Worm (Caenorhabditis elegans): ENCODE results near the gene fig-1.

DNA sequence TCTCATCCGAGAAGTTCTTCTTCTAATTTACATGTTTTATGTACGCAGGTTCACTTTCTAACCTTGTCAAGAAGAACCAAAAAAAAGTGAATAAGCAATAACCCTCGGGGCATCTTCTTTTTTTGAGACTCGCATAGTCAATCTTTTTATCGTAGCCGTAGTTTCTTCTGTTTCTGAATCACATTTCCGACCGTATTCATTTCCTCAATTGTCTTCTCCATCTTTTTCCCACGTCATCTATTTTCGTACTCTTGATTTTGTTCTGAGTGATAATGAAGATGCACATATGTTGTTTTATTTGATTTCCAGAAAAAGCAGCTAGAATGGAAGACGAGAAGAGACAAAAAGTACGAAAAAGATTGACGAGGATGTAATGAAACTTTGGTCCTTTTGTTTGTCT, 36.1 kb downstream of the fig-1 start:
- no peak for TF ChIP-seq pag-3 (tag; optimal IDR thresholded peaks at IDR 0.05; ENCODE audit: borderline replicate concordance)
- no peak for TF ChIP-seq nhr-11 (tag; optimal IDR thresholded peaks at IDR 0.05)
- TF ChIP-seq pqm-1 (tag; optimal IDR thresholded peaks at IDR 0.05): no peak
- no peak for TF ChIP-seq elt-2 (tag; optimal IDR thresholded peaks at IDR 0.05)
- TF ChIP-seq ama-1 (optimal IDR thresholded peaks at IDR 0.05): no peak
- TF ChIP-seq unc-3 (GFP tag; conservative IDR thresholded peaks at IDR 0.05): no peak
- no peak for TF ChIP-seq unc-3 (tag; optimal IDR thresholded peaks at IDR 0.05)
- TF ChIP-seq ceh-48 (tag; optimal IDR thresholded peaks at IDR 0.05): no peak
- no peak for TF ChIP-seq ets-4 (tag; optimal IDR thresholded peaks at IDR 0.05)
- no peak for TF ChIP-seq tbx-2 (tag; optimal IDR thresholded peaks at IDR 0.05)
- TF ChIP-seq unc-55 (GFP tag; optimal IDR thresholded peaks at IDR 0.05): no peak
- no peak for TF ChIP-seq ceh-31 (tag; optimal IDR thresholded peaks at IDR 0.05)
- TF ChIP-seq fkh-6 (tag; optimal IDR thresholded peaks at IDR 0.05): no peak
- no peak for TF ChIP-seq fkh-10 (GFP tag; optimal IDR thresholded peaks at IDR 0.05)
